Worm (Caenorhabditis elegans): ENCODE data around the gene lbp-4.

DNA sequence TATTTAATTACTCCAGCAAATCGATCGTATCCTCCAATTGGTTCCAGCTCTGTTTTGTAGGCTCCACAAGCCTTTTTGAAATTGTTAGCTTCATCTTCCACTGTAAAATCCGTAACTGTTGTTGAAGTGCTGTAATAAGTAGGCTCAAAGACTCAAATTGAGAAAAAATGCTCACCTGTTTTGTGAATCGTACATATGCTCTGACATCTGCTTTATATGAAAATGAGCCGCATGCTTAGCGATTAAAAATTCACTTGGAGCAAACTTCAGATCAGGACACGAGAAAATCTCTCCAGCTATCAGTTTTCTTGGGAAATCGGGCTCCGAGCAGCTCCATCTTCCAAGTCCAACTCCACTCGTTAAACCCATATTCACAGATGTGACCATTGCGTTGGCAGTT is 11.9 kb upstream of the lbp-4 start:
- TF ChIP-seq aly-2 (tag; optimal IDR thresholded peaks at IDR 0.05) (no peak), ZK546.5 (tag; optimal IDR thresholded peaks at IDR 0.05) (no peak), ama-1 (optimal IDR thresholded peaks at IDR 0.05) (no peak), zag-1 (tag; optimal IDR thresholded peaks at IDR 0.05) (no peak), unc-39 (tag; optimal IDR thresholded peaks at IDR 0.05) (no peak), fos-1 (tag; optimal IDR thresholded peaks at IDR 0.05) (no peak), nhr-237 (tag; optimal IDR thresholded peaks at IDR 0.05) (no peak), sem-4 (tag; optimal IDR thresholded peaks at IDR 0.05) (no peak), ztf-4 (tag; optimal IDR thresholded peaks at IDR 0.05) (no peak), ceh-82 (tag; optimal IDR thresholded peaks at IDR 0.05) (no peak), R02D3.7 (tag; optimal IDR thresholded peaks at IDR 0.05) (no peak)

Data from whole organism, L2 larva.